Worm (Caenorhabditis elegans): Measurements from ENCODE around the gene efhd-1.
A peak's percentile ranks its signal among the peaks of the same experiment; 100 is the strongest.

efhd-1 gene

ce11 chrII:14142098-14142554 lies 36.5 kb upstream of the efhd-1 start, which contains the start of gene cacn-1 (continued):
- TF ChIP-seq nhr-80 (tag; optimal IDR thresholded peaks at IDR 0.05), result peak; percentile 8

DNA sequence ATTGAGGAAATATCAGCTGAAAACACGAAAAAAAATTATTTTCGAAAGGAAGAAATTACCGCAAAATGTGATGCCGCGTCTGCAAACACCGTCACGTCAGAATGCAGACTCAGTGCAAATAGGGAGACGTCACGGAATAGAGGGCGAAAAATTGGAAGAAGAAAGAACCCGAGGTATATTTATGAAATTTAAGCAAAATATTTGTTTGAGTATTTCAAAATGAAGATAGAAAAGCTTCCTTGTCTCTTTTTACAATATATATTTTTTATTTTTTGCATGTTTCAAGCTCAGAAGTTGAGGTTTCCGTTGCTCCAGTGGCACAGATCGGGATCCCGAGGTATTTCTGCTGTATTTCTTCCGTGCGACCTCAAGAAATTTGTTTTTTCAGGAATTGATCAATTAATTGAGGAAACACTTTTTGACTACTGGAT lies 34.8 kb upstream of the efhd-1 start, which contains the start of gene W03H9.2:
W03H9.2 (minus strand) TSS at position 32 of the 431 bp plus-strand sequence.
- TF ChIP-seq cebp-2 (GFP tag; IDR thresholded peaks at IDR 0.05) (no peak), F57A8.1 (GFP tag; optimal IDR thresholded peaks at IDR 0.05) (no peak), dpl-1 (GFP tag; optimal IDR thresholded peaks at IDR 0.05) (peak; percentile 7), F33H1.4 (GFP tag; IDR thresholded peaks at IDR 0.05) (no peak), nhr-80 (tag; optimal IDR thresholded peaks at IDR 0.05) (peak; percentile 3), lir-1 (GFP tag; conservative IDR thresholded peaks at IDR 0.05) (peak; percentile 30; the same call in 1 of the 2 replicates), rec-8 (tag; optimal IDR thresholded peaks at IDR 0.05) (peak in 1 of 2 experiments; percentile 39), let-526 (GFP tag; IDR thresholded peaks at IDR 0.05) (0 out of 2 replicates have a peak, but pooled peaks have one; percentile 10), dox-1 (GFP tag; IDR thresholded peaks at IDR 0.05) (peak; percentile 79), attf-5 (GFP tag; optimal IDR thresholded peaks at IDR 0.05) (peak; percentile 56), ceh-100 (GFP tag; IDR thresholded peaks at IDR 0.05) (peak; percentile 96), ztf-26 (tag; optimal IDR thresholded peaks at IDR 0.05) (no peak), pbrm-1 (GFP tag; IDR thresholded peaks at IDR 0.05) (peak; percentile 43; the same call in 1 of the 2 replicates), nfya-2 (GFP tag; IDR thresholded peaks at IDR 0.05) (no peak), unc-130 (GFP tag; optimal IDR thresholded peaks at IDR 0.05) (peak; percentile 7), madf-10 (tag; optimal IDR thresholded peaks at IDR 0.05) (peak; percentile 67), lin-40 (tag; optimal IDR thresholded peaks at IDR 0.05) (peak; percentile 50), lin-35 (GFP tag; optimal IDR thresholded peaks at IDR 0.05) (peak in 1 of 3 experiments; percentile 65), mes-4 (tag; optimal IDR thresholded peaks at IDR 0.05) (no peak), Y53F4B.3 (GFP tag; IDR thresholded peaks at IDR 0.05) (no peak), die-1 (tag; optimal IDR thresholded peaks at IDR 0.05) (no peak), ztf-18 (tag; optimal IDR thresholded peaks at IDR 0.05) (peak; percentile 60), hrde-1 (tag; optimal IDR thresholded peaks at IDR 0.05; ENCODE audit: borderline replicate concordance) (no peak), mcd-1 (GFP tag; IDR thresholded peaks at IDR 0.05) (peak; percentile 69), attf-3 (GFP tag; conservative IDR thresholded peaks at IDR 0.05) (no peak), cebp-1 (GFP tag; IDR thresholded peaks at IDR 0.05) (no peak), cebp-1 (tag; optimal IDR thresholded peaks at IDR 0.05) (peak; percentile 51), xnd-1 (tag; optimal IDR thresholded peaks at IDR 0.05) (no peak), ceh-27 (GFP tag; optimal IDR thresholded peaks at IDR 0.05) (peak; percentile 77), aptf-3 (GFP tag; IDR thresholded peaks at IDR 0.05) (no peak), K12H6.12 (tag; optimal IDR thresholded peaks at IDR 0.05) (peak; percentile 74), ccch-3 (GFP tag; optimal IDR thresholded peaks at IDR 0.05) (peak; percentile 46), tbp1 (GFP tag; optimal IDR thresholded peaks at IDR 0.05) (peak; percentile 37), bed-2 (GFP tag; IDR thresholded peaks at IDR 0.05) (peak; percentile 56; the same call in 1 of the 2 replicates), snpc-4 (GFP tag; optimal IDR thresholded peaks at IDR 0.05) (no peak), snpc-4 (tag; optimal IDR thresholded peaks at IDR 0.05) (peak in 2 of 4 experiments; percentile 26 to 41), akir-1 (GFP tag; optimal IDR thresholded peaks at IDR 0.05) (peak; percentile 34), tbx-9 (tag; optimal IDR thresholded peaks at IDR 0.05; ENCODE audit: borderline replicate concordance) (no peak), F49E8.2 (tag; optimal IDR thresholded peaks at IDR 0.05; ENCODE audit: insufficient read depth) (no peak), let-607 (tag; optimal IDR thresholded peaks at IDR 0.05) (peak in 1 of 2 experiments; percentile 43), lsl-1 (GFP tag; optimal IDR thresholded peaks at IDR 0.05) (peak; percentile 9), nhr-120 (GFP tag; IDR thresholded peaks at IDR 0.05) (no peak), K11D2.4 (GFP tag; IDR thresholded peaks at IDR 0.05) (0 out of 2 replicates have a peak, but pooled peaks have one; percentile 23), lin-54 (GFP tag; optimal IDR thresholded peaks at IDR 0.05) (peak; percentile 19), somi-1 (GFP tag; optimal IDR thresholded peaks at IDR 0.05) (peak; percentile 3)

All from whole organism, young adult.